Worm (Caenorhabditis elegans) whole organism, midembryonic: ENCODE results near the gene srbc-84.

Experiments used
- flt-1 ChIP-seq: fragments of 200-800 bp; sonication (Bioruptor generic); IDR thresholded peaks from 2 replicates; pipeline ENCODE4 v1.3.6; 2022; ENCODE audit warnings: missing genetic modification characterization, missing compliant biosample characterization
- med-1 ChIP-seq: sonication (generic microtip); optimal IDR thresholded peaks from 2 replicates; lab custom pipeline; 2017; ENCODE audit warnings: missing genetic modification characterization, mild to moderate bottlenecking, missing compliant biosample characterization, antibody characterized with exemption, missing genetic modification reagents; ENCODE audit not compliant: insufficient read depth
- ref-1 ChIP-seq: fragments of 200-800 bp; sonication (Bioruptor generic); conservative IDR thresholded peaks from 2 replicates; pipeline ENCODE4 v1.3.6; 2022; ENCODE audit warnings: missing genetic modification reagents, missing genetic modification characterization, missing compliant biosample characterization
- ztf-23 ChIP-seq: fragments of 200-800 bp; sonication (Bioruptor generic); IDR thresholded peaks from 2 replicates; pipeline ENCODE4 v1.3.6; 2022; ENCODE audit warnings: missing genetic modification reagents, missing genetic modification characterization, missing compliant biosample characterization
- ztf-29 ChIP-seq: fragments of 200-800 bp; sonication (Bioruptor generic); IDR thresholded peaks from 2 replicates; pipeline ENCODE4 v1.3.6; 2022; ENCODE audit warnings: missing genetic modification reagents, missing genetic modification characterization, missing compliant biosample characterization

DNA sequence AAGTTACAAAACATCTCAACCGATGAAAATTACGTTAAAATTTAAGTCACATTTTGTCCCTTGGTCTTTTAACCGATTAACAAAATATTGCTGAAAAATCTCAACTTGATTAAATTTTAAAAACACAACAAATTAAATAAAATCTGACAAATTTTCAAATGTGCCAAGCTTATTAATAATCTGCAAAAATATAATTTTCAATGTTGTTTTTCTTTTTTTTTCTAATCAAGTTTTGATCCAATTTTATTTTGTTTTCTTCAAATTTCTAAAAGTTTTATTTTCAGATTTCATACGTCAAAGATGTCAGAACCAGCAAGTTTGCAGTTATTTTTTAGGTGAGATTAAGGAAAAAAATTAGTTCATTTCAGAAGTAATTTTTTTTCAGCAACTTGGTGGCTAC, 37.6 kb downstream of the srbc-84 start, which contains the start of gene srw-87:
- no peak for TF ChIP-seq med-1 (GFP tag; lab: Kevin White, UChicago)
- no peak for TF ChIP-seq ztf-29 (GFP tag; lab: Robert Waterston, UW)
- no peak for TF ChIP-seq flt-1 (GFP tag; lab: Robert Waterston, UW)
- TF ChIP-seq ref-1 (GFP tag; lab: Robert Waterston, UW) = no peak
- no peak for TF ChIP-seq ztf-23 (GFP tag; lab: Robert Waterston, UW)
